Worm (Caenorhabditis elegans) whole organism, L4 larva: ENCODE results near the gene grl-17.

Source experiments
- hlh-11 ChIP-seq: fragments of 200-800 bp; sonication (Bioruptor generic); optimal IDR thresholded peaks from 2 replicates; lab custom pipeline; 2018; ENCODE audit warnings: mild to moderate bottlenecking, missing genetic modification characterization, missing compliant biosample characterization
- hlh-30 ChIP-seq: sonication (generic microtip); optimal IDR thresholded peaks from 2 replicates; lab custom pipeline; 2017; ENCODE audit warnings: antibody characterized with exemption, mild to moderate bottlenecking, missing genetic modification characterization, missing compliant biosample characterization; ENCODE audit not compliant: insufficient read depth
- nhr-10 ChIP-seq: fragments of 150-350 bp; optimal IDR thresholded peaks from 2 replicates; lab custom pipeline; 2014; ENCODE audit warnings: missing biosample characterization, missing genetic modification characterization

DNA sequence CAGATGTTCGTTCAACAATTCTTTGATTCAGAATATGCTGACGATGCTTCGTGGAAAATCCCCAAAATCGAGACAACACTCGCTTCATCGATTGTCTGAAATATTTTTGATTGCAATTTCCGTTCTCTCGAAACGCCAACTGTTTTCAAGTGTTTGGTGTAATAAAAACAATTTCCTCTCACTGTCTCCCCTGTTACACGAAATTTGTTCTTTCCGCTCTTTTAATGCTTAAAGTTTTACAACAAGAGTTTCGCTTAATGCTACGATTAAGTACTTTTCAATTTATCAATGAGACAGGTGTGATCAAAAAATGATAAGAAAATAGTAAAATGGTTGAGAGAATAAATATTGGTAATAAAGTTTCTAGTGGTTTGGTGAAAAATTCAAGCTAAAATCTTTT lies 7.4 kb downstream of the grl-17 start, which contains the start of gene C56A3.6:
- no peak for TF ChIP-seq nhr-10 (tag; lab: Kevin White, UChicago)
- TF ChIP-seq hlh-30 = no peak
- TF ChIP-seq hlh-11 = no peak
